Worm (Caenorhabditis elegans) whole organism, L4 larva: ENCODE results near the gene pho-14.

Experiments
- F26F4.8 ChIP-seq: fragments of 200-800 bp; sonication (Bioruptor generic); conservative IDR thresholded peaks from 2 replicates; pipeline ENCODE4 v1.3.6; 2022; ENCODE audit warnings: missing genetic modification characterization, missing compliant biosample characterization
- Y75B8A.6 ChIP-seq: fragments of 200-800 bp; sonication (Bioruptor generic); IDR thresholded peaks from 2 replicates; pipeline ENCODE4 v1.3.6; 2022; ENCODE audit warnings: missing genetic modification reagents, missing genetic modification characterization, missing compliant biosample characterization
- aha-1 ChIP-seq: fragments of 150-350 bp; peaks from one replicate; lab custom pipeline; 2014; ENCODE audit warnings: missing biosample characterization, missing genetic modification characterization
- ama-1 ChIP-seq: fragments of 150-350 bp; optimal IDR thresholded peaks from 2 replicates; lab custom pipeline; 2014; ENCODE audit warnings: inconsistent platforms, mixed read lengths
- attf-4 ChIP-seq: sonication (generic microtip); optimal IDR thresholded peaks from 3 replicates; lab custom pipeline; 2017; ENCODE audit warnings: missing biosample characterization, missing genetic modification characterization
- ceh-32 ChIP-seq: sonication (generic microtip); optimal IDR thresholded peaks from 2 replicates; lab custom pipeline; 2016; ENCODE audit warnings: mild to moderate bottlenecking, missing genetic modification characterization, missing compliant biosample characterization; ENCODE audit not compliant: poor library complexity
- ceh-44 ChIP-seq: fragments of 200-800 bp; sonication (Bioruptor generic); IDR thresholded peaks from 2 replicates; pipeline ENCODE4 v1.3.6; 2022; ENCODE audit warnings: missing genetic modification reagents, missing genetic modification characterization, missing compliant biosample characterization
- daf-19 ChIP-seq: fragments of 200-800 bp; sonication (Bioruptor generic); conservative IDR thresholded peaks from 2 replicates; pipeline ENCODE4 v1.3.6; 2022; ENCODE audit warnings: missing genetic modification characterization, missing compliant biosample characterization
- daf-8 ChIP-seq: fragments of 200-800 bp; sonication (Bioruptor generic); IDR thresholded peaks from 2 replicates; pipeline ENCODE4 v1.3.6; 2022; ENCODE audit warnings: missing genetic modification characterization, missing compliant biosample characterization
- dmd-8 ChIP-seq: fragments of 200-800 bp; sonication (Bioruptor generic); IDR thresholded peaks from 2 replicates; pipeline ENCODE4 v1.3.6; 2022; ENCODE audit warnings: missing genetic modification characterization, missing compliant biosample characterization
- dpl-1 ChIP-seq: fragments of 150-350 bp; optimal IDR thresholded peaks from 2 replicates; lab custom pipeline; 2014; ENCODE audit warnings: missing biosample characterization, missing genetic modification reagents, missing genetic modification characterization
- duxl-1 ChIP-seq: sonication (generic microtip); optimal IDR thresholded peaks from 2 replicates; lab custom pipeline; 2016; ENCODE audit warnings: mild to moderate bottlenecking, missing genetic modification characterization, moderate library complexity, missing compliant biosample characterization; ENCODE audit not compliant: poor library complexity
- hif-1 ChIP-seq, 2 experiments: sonication (generic microtip); optimal IDR thresholded peaks; 2 replicates each; lab custom pipeline; 2016 to 2017; ENCODE audit warnings: missing compliant biosample characterization in 2 of 2, missing genetic modification characterization in 2 of 2, missing genetic modification reagents in 2 of 2, missing genotype in 2 of 2, mild to moderate bottlenecking in 1 of 2
- lin-29 ChIP-seq: fragments of 200-800 bp; sonication (Bioruptor generic); IDR thresholded peaks from 2 replicates; pipeline ENCODE4 v1.3.6; 2022; ENCODE audit warnings: missing genetic modification reagents, missing genetic modification characterization, missing compliant biosample characterization
- lin-38 ChIP-seq: fragments of 200-800 bp; sonication (Bioruptor generic); IDR thresholded peaks from 2 replicates; pipeline ENCODE4 v1.3.6; 2022; ENCODE audit warnings: missing genetic modification reagents, missing genetic modification characterization, missing compliant biosample characterization
- lir-3 ChIP-seq: sonication (generic microtip); optimal IDR thresholded peaks from 2 replicates; lab custom pipeline; 2016; ENCODE audit warnings: mild to moderate bottlenecking, missing genetic modification characterization, missing compliant biosample characterization
- lsy-2 ChIP-seq, 2 experiments: fragments of 150-350 bp in 1 of 2; sonication (generic microtip) in 1 of 2; optimal IDR thresholded peaks; 2 replicates each; lab custom pipeline; 2014 to 2017; ENCODE audit warnings: missing biosample characterization in 2 of 2, missing genetic modification characterization in 2 of 2
- mdl-1 ChIP-seq, 2 experiments: fragments of 150-350 bp in 1 of 2; sonication (generic microtip) in 1 of 2; optimal IDR thresholded peaks; 2 replicates each; lab custom pipeline; 2014 to 2017; ENCODE audit warnings: missing biosample characterization in 2 of 2, missing genetic modification characterization in 2 of 2
- mes-2 ChIP-seq: sonication (generic microtip); optimal IDR thresholded peaks from 2 replicates; lab custom pipeline; 2016; ENCODE audit warnings: missing genotype, mild to moderate bottlenecking, missing genetic modification characterization, missing compliant biosample characterization; ENCODE audit not compliant: poor library complexity, severe bottlenecking
- nhr-11 ChIP-seq: fragments of 150-350 bp; optimal IDR thresholded peaks from 2 replicates; lab custom pipeline; 2014; ENCODE audit warnings: missing biosample characterization, missing genetic modification characterization
- nhr-28 ChIP-seq: fragments of 150-350 bp; optimal IDR thresholded peaks from 2 replicates; lab custom pipeline; 2014; ENCODE audit warnings: missing biosample characterization, missing genetic modification characterization
- nhr-6 ChIP-seq: fragments of 150-350 bp; optimal IDR thresholded peaks from 2 replicates; lab custom pipeline; 2014; ENCODE audit warnings: missing biosample characterization, missing genetic modification characterization
- pqm-1 ChIP-seq: sonication (generic microtip); optimal IDR thresholded peaks from 2 replicates; lab custom pipeline; 2017; ENCODE audit warnings: missing biosample characterization, missing genetic modification characterization
- snpc-4 ChIP-seq: fragments of 150-350 bp; optimal IDR thresholded peaks from 2 replicates; lab custom pipeline; 2014; ENCODE audit warnings: missing biosample characterization, missing genetic modification characterization
- unc-62 ChIP-seq, 3 experiments: fragments of 150-350 bp in 1 of 3; sonication (generic microtip); optimal IDR thresholded peaks in 2 of 3; peaks in 1 of 3; 1 replicate in 1 of 3; 2 replicates in 2 of 3; lab custom pipeline; 2014 to 2017; ENCODE audit warnings: missing biosample characterization in 3 of 3, missing genetic modification characterization in 3 of 3, missing genetic modification reagents in 3 of 3, missing genotype in 1 of 3
- zfp-2 ChIP-seq: sonication (generic microtip); optimal IDR thresholded peaks from 2 replicates; lab custom pipeline; 2016; ENCODE audit warnings: mild to moderate bottlenecking, missing genetic modification characterization, missing compliant biosample characterization
- zfp-3 ChIP-seq: fragments of 200-800 bp; sonication (Bioruptor generic); conservative IDR thresholded peaks from 2 replicates; pipeline ENCODE4 v1.3.6; 2022; ENCODE audit warnings: missing genetic modification reagents, missing genetic modification characterization, missing compliant biosample characterization
- zip-2 ChIP-seq: fragments of 150-350 bp; optimal IDR thresholded peaks from 2 replicates; lab custom pipeline; 2014; ENCODE audit warnings: missing biosample characterization, missing genetic modification characterization
- ztf-11 ChIP-seq: fragments of 150-350 bp; optimal IDR thresholded peaks from 2 replicates; lab custom pipeline; 2014; ENCODE audit warnings: missing biosample characterization, missing genetic modification characterization
- ztf-7 ChIP-seq: fragments of 150-350 bp; optimal IDR thresholded peaks from 2 replicates; lab custom pipeline; 2014; ENCODE audit warnings: missing biosample characterization, missing genetic modification characterization

Gene pho-14

DNA sequence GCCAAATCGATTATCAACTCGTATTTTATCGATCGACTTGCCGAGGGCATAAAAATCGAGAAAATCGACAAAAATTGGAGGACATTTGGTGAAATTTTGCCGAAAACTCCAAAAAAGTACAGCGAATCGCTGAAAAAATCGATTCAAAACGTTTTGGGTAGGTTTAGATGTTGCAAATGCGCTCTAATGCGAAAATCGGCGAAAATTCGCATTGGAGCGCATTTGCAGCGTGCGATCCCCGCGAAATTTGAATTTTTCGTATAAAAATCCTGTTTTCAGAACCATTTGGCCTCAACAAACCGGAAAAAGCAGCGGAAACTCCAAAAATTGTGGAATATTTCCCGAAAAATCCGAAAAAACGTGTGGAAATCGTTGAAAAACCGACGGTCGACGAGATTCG is 25.9 kb upstream of the pho-14 start:
- TF ChIP-seq ceh-44 (GFP tag; lab: Robert Waterston, UW) (no peak), unc-62 (GFP tag; optimal IDR thresholded peaks at IDR 0.05 in 1 of 2; lab: Kevin White, UChicago) (peak in 1 of 2 experiments; percentile 54), unc-62 (tag; optimal IDR thresholded peaks at IDR 0.05; lab: Kevin White, UChicago) (no peak), lin-38 (peak; percentile 80)

DNA sequence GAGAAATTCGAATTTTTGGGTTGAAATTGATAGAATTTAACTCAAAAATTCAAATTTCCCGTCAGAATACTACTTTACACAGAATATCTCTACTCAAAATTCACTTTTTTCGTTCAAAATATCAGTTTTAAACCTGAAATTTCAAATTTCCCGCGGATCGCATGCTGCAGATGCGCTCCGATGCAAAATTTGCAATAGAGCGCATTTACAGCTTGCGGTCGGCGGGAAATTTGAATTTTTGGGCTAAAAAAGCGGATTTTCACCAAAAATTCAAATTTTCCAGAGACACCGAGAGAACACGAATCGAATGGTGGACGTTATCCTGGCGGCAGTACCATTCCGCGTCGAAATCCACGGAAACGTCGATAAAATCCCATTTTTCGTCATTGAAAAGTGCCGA is 24.1 kb upstream of the pho-14 start:
- no peak for TF ChIP-seq snpc-4 (tag; lab: Kevin White, UChicago)
- no peak for TF ChIP-seq ztf-7
- no peak for TF ChIP-seq pqm-1 (tag; lab: Kevin White, UChicago)
- TF ChIP-seq dmd-8, result no peak
- TF ChIP-seq lin-38, result peak; percentile 65
- TF ChIP-seq zfp-3 (GFP tag; lab: Robert Waterston, UW), result no peak

DNA sequence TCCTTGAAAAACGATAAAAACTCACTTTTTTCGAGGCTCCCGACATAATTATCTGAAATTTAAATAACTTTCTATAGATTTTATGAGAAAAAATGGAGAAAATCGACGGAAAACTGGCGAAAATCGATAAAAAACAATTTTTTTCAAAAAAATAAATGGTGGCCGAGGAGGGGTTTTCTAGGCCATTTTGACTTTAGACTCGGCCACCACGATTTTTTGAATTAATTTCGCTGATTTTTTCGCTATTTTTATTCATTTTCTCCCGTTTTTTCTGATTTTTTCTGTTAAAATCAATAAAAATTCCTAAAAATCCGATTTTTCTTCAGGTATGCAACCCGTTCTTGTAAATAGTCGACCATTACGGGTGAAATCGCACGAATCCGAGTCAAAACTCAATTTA is 22.6 kb upstream of the pho-14 start, which contains the start of the genes sut-1 and eri-3:
TSS of gene sut-1 (minus strand) at position 58 of the 400 bp plus-strand sequence.
TSS of gene eri-3 (plus strand) at position 327 of the 400 bp plus-strand sequence.
- TF ChIP-seq lin-29 (no peak), zfp-2 (no peak), ama-1 (no peak), mes-2 (tag; lab: Kevin White, UChicago) (peak; percentile 68), pqm-1 (tag; lab: Kevin White, UChicago) (no peak)

DNA sequence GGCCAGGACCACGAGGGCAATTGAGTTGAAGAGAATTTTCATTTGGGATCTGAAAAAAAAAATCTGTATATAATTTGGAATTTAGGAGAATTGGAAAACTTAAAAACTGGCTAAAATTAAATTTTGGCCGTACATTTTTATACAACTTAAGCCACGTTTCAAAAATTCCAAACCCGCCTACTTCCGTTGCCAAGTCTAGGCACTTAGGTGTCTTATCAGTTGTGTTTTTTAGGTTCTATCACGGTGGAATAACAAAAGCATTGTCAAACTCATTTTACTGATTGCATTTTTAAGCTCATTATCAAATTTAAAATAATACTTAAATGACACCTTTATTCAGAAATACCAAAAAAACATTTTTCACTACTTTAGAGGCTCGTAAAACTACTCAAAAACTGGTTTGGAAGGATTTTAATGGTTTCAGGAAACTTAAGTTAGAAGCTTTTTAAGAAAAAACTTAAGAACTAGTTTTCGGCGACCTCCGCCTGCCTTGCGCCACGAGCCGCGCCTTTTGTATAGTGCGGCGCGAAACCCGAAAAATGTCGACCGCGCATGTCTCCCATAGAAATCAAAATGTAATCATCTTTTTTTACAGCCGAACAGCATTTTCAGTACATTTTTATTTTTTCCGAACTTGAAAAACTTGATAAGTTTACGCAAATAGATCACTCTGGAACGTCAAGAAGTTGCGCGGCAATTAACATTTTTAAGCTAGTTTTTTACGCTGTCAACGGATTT is 17.5 kb upstream of the pho-14 start, which contains the start of gene lips-13:
TSS of gene lips-13 (minus strand) at position 51 of the 738 bp plus-strand sequence.
- no peak for TF ChIP-seq hif-1 (tag; optimal IDR thresholded peaks at IDR 0.05; lab: Kevin White, UChicago)
- no peak for TF ChIP-seq F26F4.8 (GFP tag; lab: Robert Waterston, UW)
- no peak for TF ChIP-seq attf-4 (tag; lab: Kevin White, UChicago)
- TF ChIP-seq zip-2 (tag; lab: Kevin White, UChicago), result no peak
- no peak for TF ChIP-seq Y75B8A.6 (GFP tag; lab: Robert Waterston, UW)
- no peak for TF ChIP-seq ceh-32
- no peak for TF ChIP-seq lin-29
- no peak for TF ChIP-seq ztf-11
- no peak for TF ChIP-seq duxl-1
- no peak for TF ChIP-seq daf-8 (GFP tag; lab: Robert Waterston, UW)
- TF ChIP-seq nhr-28 (tag; lab: Kevin White, UChicago), result no peak
- TF ChIP-seq snpc-4 (tag; lab: Kevin White, UChicago), result no peak
- no peak for TF ChIP-seq lsy-2 (tag; optimal IDR thresholded peaks at IDR 0.05; lab: Kevin White, UChicago)
- no peak for TF ChIP-seq dpl-1 (GFP tag; lab: Kevin White, UChicago)
- TF ChIP-seq zfp-2, result no peak

DNA sequence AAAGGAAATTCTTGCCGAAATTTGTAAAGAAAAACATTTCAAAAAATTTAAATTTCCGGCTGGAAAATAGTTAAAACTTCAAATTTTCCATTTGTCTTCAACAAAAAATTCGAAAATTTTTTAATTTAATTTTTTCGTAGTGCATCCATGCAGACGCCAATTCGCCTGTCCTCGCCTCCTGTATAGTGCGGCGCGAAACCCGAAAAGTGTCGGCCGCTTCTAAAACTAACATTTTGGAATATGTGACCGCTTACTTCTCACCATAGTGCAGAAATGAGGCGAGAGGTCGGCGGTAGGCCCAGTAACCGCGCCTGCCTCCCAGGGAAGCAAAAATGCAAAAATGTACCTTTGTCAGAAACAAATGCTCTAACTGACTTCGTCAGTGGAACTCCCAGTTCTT is 15.9 kb upstream of the pho-14 start:
- TF ChIP-seq aha-1 (tag; lab: Kevin White, UChicago) (peak; percentile 56), lir-3 (tag; lab: Kevin White, UChicago) (no peak)
- TF ChIP-seq, all 104 proteins: peak for 1

DNA sequence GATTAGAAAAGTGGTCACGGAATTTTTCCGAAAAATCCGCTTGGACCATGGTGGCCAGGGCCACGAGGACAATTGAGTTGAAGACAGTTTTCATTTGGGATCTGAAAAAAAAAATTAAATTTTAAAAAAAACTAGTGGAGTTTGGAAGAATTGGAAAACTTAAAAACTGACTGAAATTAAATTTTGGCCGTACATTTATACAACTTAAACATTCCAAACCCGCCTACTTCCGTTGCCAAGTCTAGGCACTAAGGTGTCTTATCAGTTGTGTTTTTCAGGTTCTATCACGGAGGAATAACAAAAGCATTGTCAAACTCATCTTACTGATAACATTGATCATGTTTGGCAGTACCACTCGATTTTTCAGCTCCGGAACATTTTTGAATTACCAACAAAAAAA is 13.5 kb upstream of the pho-14 start, which contains the start of gene lips-12:
TSS of gene lips-12 (minus strand) at position 101 of the 400 bp plus-strand sequence.
- TF ChIP-seq nhr-6 (tag; lab: Kevin White, UChicago) (no peak), mdl-1 (tag; optimal IDR thresholded peaks at IDR 0.05; lab: Kevin White, UChicago) (no peak), daf-19 (GFP tag; lab: Robert Waterston, UW) (no peak), nhr-11 (tag; lab: Kevin White, UChicago) (no peak)
- TF ChIP-seq, all 104 proteins: peak for 0
